Fruit fly (Drosophila melanogaster): ENCODE results near the gene S.

The S gene

dm6 chr2L:1062473-1063363 lies 14.9 kb downstream of the S start (continued):
- TF ChIP-seq Camta (GFP tag; optimal IDR thresholded peaks at IDR 0.05) = peak; percentile 34
- TF ChIP-seq CG12744 (GFP tag; optimal IDR thresholded peaks at IDR 0.05) = no peak
- TF ChIP-seq Side (GFP tag; optimal IDR thresholded peaks at IDR 0.05) = peak; percentile 17
- no peak for TF ChIP-seq CG9215 (GFP tag; IDR thresholded peaks at IDR 0.05)
- TF ChIP-seq CG11093 (GFP tag; IDR thresholded peaks at IDR 0.05) = 0 out of 3 replicates have a peak, but pooled peaks have one; percentile 41
- TF ChIP-seq CG12155 (GFP tag; optimal IDR thresholded peaks at IDR 0.05) = peak; percentile 39
- no peak for TF ChIP-seq prd (optimal IDR thresholded peaks at IDR 0.05)
- TF ChIP-seq prd (GFP tag; IDR thresholded peaks at IDR 0.05) = peak; percentile 13; the same call in 1 of the 3 replicates
- peak; percentile 36 for TF ChIP-seq CG12219 (GFP tag; optimal IDR thresholded peaks at IDR 0.05)
- TF ChIP-seq CG7786 (GFP tag; optimal IDR thresholded peaks at IDR 0.05) = peak; percentile 15
- peak; percentile 39; the same call in 1 of the 3 replicates for TF ChIP-seq CG11695 (GFP tag; IDR thresholded peaks at IDR 0.05)
- peak; percentile 40 for TF ChIP-seq lbe (GFP tag; optimal IDR thresholded peaks at IDR 0.05)
- TF ChIP-seq Oli (tag; optimal IDR thresholded peaks at IDR 0.05) = peak; percentile 64
- peak; percentile 30 for TF ChIP-seq Max (GFP tag; optimal IDR thresholded peaks at IDR 0.05)
- TF ChIP-seq sisA (GFP tag; IDR thresholded peaks at IDR 0.05) = peak; percentile 32; the same call in 1 of the 2 replicates
- TF ChIP-seq CG11560 (tag; IDR thresholded peaks at IDR 0.05) = no peak
- peak; percentile 58 for TF ChIP-seq CG10209 (GFP tag; optimal IDR thresholded peaks at IDR 0.05)
- peak; percentile 59 for TF ChIP-seq ara (GFP tag; IDR thresholded peaks at IDR 0.05)
- TF ChIP-seq CG9797 (GFP tag; optimal IDR thresholded peaks at IDR 0.05) = no peak
- TF ChIP-seq lola (GFP tag; optimal IDR thresholded peaks at IDR 0.05) = peak in 1 of 3 experiments; percentile 88
- no peak for TF ChIP-seq CG6654 (GFP tag; optimal IDR thresholded peaks at IDR 0.05)
- peak; percentile 50 for TF ChIP-seq onecut (GFP tag; IDR thresholded peaks at IDR 0.05)
- peak; percentile 32 for TF ChIP-seq CG16863 (GFP tag; optimal IDR thresholded peaks at IDR 0.05)
- peak; percentile 43 for TF ChIP-seq Chrac-16 (GFP tag; optimal IDR thresholded peaks at IDR 0.05)
- TF ChIP-seq CG8388 (GFP tag; optimal IDR thresholded peaks at IDR 0.05) = peak; percentile 45
- TF ChIP-seq E2f1 (GFP tag; IDR thresholded peaks at IDR 0.05) = peak; percentile 32; the same call in 1 of the 2 replicates
- TF ChIP-seq gcm (GFP tag; optimal IDR thresholded peaks at IDR 0.05) = peak; percentile 35
- TF ChIP-seq Kr (GFP tag; optimal IDR thresholded peaks at IDR 0.05) = peak; percentile 21
- TF ChIP-seq tap (tag; optimal IDR thresholded peaks at IDR 0.05) = peak; percentile 19
- TF ChIP-seq corto (GFP tag; optimal IDR thresholded peaks at IDR 0.05) = peak; percentile 80
- no peak for TF ChIP-seq h (optimal IDR thresholded peaks at IDR 0.05)
- peak; percentile 74 for TF ChIP-seq phol (tag; optimal IDR thresholded peaks at IDR 0.05)
- TF ChIP-seq kah (GFP tag; optimal IDR thresholded peaks at IDR 0.05) = peak; percentile 25
- TF ChIP-seq CG30020 (tag; optimal IDR thresholded peaks at IDR 0.05) = no peak
- peak; percentile 38; the same call in 1 of the 2 replicates for TF ChIP-seq CG6689 (GFP tag; IDR thresholded peaks at IDR 0.05)
- TF ChIP-seq nom (GFP tag; optimal IDR thresholded peaks at IDR 0.05) = peak; percentile 62
- TF ChIP-seq CG12391 (tag; optimal IDR thresholded peaks at IDR 0.05) = peak; percentile 66
- peak; percentile 35 for TF ChIP-seq Atf-2 (GFP tag; optimal IDR thresholded peaks at IDR 0.05)
- TF ChIP-seq Antp (GFP tag; optimal IDR thresholded peaks at IDR 0.05) = peak; percentile 17
- peak; percentile 52 for TF ChIP-seq CG11504 (tag; optimal IDR thresholded peaks at IDR 0.05)
- TF ChIP-seq hkb (optimal IDR thresholded peaks at IDR 0.05) = no peak
- peak; percentile 30; the same call in 1 of the 2 replicates for TF ChIP-seq hkb (GFP tag; IDR thresholded peaks at IDR 0.05)
- TF ChIP-seq twi (tag; optimal IDR thresholded peaks at IDR 0.05) = peak; percentile 94
- TF ChIP-seq CG3065 (GFP tag; optimal IDR thresholded peaks at IDR 0.05) = no peak
- peak; percentile 64; the same call in 1 of the 2 replicates for TF ChIP-seq crol (GFP tag; IDR thresholded peaks at IDR 0.05)
- peak; percentile 32; the same call in 1 of the 2 replicates for TF ChIP-seq HLH3B (GFP tag; IDR thresholded peaks at IDR 0.05)
- TF ChIP-seq CG18262 (tag; optimal IDR thresholded peaks at IDR 0.05) = peak; percentile 84
- TF ChIP-seq gt (GFP tag; IDR thresholded peaks at IDR 0.05) = no peak
- TF ChIP-seq CG3407 (GFP tag; optimal IDR thresholded peaks at IDR 0.05) = peak; percentile 18
